Worm (Caenorhabditis elegans) whole organism, midembryonic: ENCODE data around the gene ZK836.3.

Experiments
- T22C8.4 ChIP-seq: fragments of 200-800 bp; sonication (Bioruptor generic); IDR thresholded peaks from 2 replicates; pipeline ENCODE4 v1.3.6; 2022; ENCODE audit warnings: missing genetic modification characterization, missing compliant biosample characterization
- cog-1 ChIP-seq: sonication (generic microtip); optimal IDR thresholded peaks from 2 replicates; lab custom pipeline; 2016; ENCODE audit warnings: missing genetic modification characterization, missing compliant biosample characterization
- flt-1 ChIP-seq: fragments of 200-800 bp; sonication (Bioruptor generic); IDR thresholded peaks from 2 replicates; pipeline ENCODE4 v1.3.6; 2022; ENCODE audit warnings: missing genetic modification characterization, missing compliant biosample characterization
- klf-2 ChIP-seq: fragments of 200-800 bp; sonication (Bioruptor generic); conservative IDR thresholded peaks from 2 replicates; pipeline ENCODE4 v1.3.6; 2022; ENCODE audit warnings: missing genetic modification reagents, missing genetic modification characterization, missing compliant biosample characterization
- med-1 ChIP-seq: sonication (generic microtip); optimal IDR thresholded peaks from 2 replicates; lab custom pipeline; 2017; ENCODE audit warnings: missing genetic modification characterization, mild to moderate bottlenecking, missing compliant biosample characterization, antibody characterized with exemption, missing genetic modification reagents; ENCODE audit not compliant: insufficient read depth
- ref-1 ChIP-seq: fragments of 200-800 bp; sonication (Bioruptor generic); conservative IDR thresholded peaks from 2 replicates; pipeline ENCODE4 v1.3.6; 2022; ENCODE audit warnings: missing genetic modification reagents, missing genetic modification characterization, missing compliant biosample characterization
- tab-1 ChIP-seq: fragments of 200-800 bp; sonication (Bioruptor generic); IDR thresholded peaks from 2 replicates; pipeline ENCODE4 v1.3.6; 2022; ENCODE audit warnings: missing genetic modification characterization, missing compliant biosample characterization
- ztf-23 ChIP-seq: fragments of 200-800 bp; sonication (Bioruptor generic); IDR thresholded peaks from 2 replicates; pipeline ENCODE4 v1.3.6; 2022; ENCODE audit warnings: missing genetic modification reagents, missing genetic modification characterization, missing compliant biosample characterization
- ztf-29 ChIP-seq: fragments of 200-800 bp; sonication (Bioruptor generic); IDR thresholded peaks from 2 replicates; pipeline ENCODE4 v1.3.6; 2022; ENCODE audit warnings: missing genetic modification reagents, missing genetic modification characterization, missing compliant biosample characterization

ZK836.3 gene

ce11 chrV:12188830-12189229 is 6.9 kb downstream of the ZK836.3 start:
- TF ChIP-seq ztf-23 (GFP tag; lab: Robert Waterston, UW) (no peak), tab-1 (GFP tag; lab: Robert Waterston, UW) (no peak), ztf-29 (GFP tag; lab: Robert Waterston, UW) (no peak), flt-1 (no peak), ref-1 (GFP tag; lab: Robert Waterston, UW) (no peak), med-1 (GFP tag; lab: Kevin White, UChicago) (no peak), klf-2 (no peak)

ce11 chrV:12187344-12187743 is 8.4 kb downstream of the ZK836.3 start, which contains the start of gene ZK863.8:
Gene ZK863.8, minus strand, starts transcription at chrV:12187516.
- TF ChIP-seq ztf-23 (GFP tag; lab: Robert Waterston, UW) (no peak), flt-1 (no peak), ref-1 (GFP tag; lab: Robert Waterston, UW) (no peak)

- TF ChIP-seq T22C8.4 (no peak), cog-1 (tag; lab: Kevin White, UChicago) (no peak)
Measured at ce11 chrV:12184308-12184999, 11.3 kb downstream of the ZK836.3 start, which contains the start of gene srd-4. Gene srd-4, plus strand, starts transcription at chrV:12184949.

- TF ChIP-seq flt-1, result no peak
- TF ChIP-seq T22C8.4, result no peak
- no peak for TF ChIP-seq med-1 (GFP tag; lab: Kevin White, UChicago)
- no peak for TF ChIP-seq klf-2
- no peak for TF ChIP-seq ztf-23 (GFP tag; lab: Robert Waterston, UW)
- TF ChIP-seq ref-1 (GFP tag; lab: Robert Waterston, UW), result no peak
Measured at ce11 chrV:12183854-12184253, 11.9 kb downstream of the ZK836.3 start, which contains the start of gene usip-1. Gene usip-1, minus strand, starts transcription at chrV:12184194.

- TF ChIP-seq ztf-23 (GFP tag; lab: Robert Waterston, UW) (no peak), flt-1 (no peak), klf-2 (no peak), med-1 (GFP tag; lab: Kevin White, UChicago) (no peak), ztf-29 (GFP tag; lab: Robert Waterston, UW) (no peak), ref-1 (GFP tag; lab: Robert Waterston, UW) (no peak), T22C8.4 (no peak), tab-1 (GFP tag; lab: Robert Waterston, UW) (no peak), cog-1 (tag; lab: Kevin White, UChicago) (no peak)
Measured at ce11 chrV:12181310-12181709, 14.4 kb downstream of the ZK836.3 start, which contains the start of gene elpc-3. Gene elpc-3, minus strand, starts transcription at chrV:12181410.

- TF ChIP-seq ztf-23 (GFP tag; lab: Robert Waterston, UW) (no peak), flt-1 (no peak), ref-1 (GFP tag; lab: Robert Waterston, UW) (no peak), ztf-29 (GFP tag; lab: Robert Waterston, UW) (no peak), T22C8.4 (no peak), klf-2 (no peak), tab-1 (GFP tag; lab: Robert Waterston, UW) (no peak), cog-1 (tag; lab: Kevin White, UChicago) (no peak), med-1 (GFP tag; lab: Kevin White, UChicago) (no peak)
Measured at ce11 chrV:12179338-12179737, 16.4 kb downstream of the ZK836.3 start, which contains the start of gene clec-224. Gene clec-224, minus strand, starts transcription at chrV:12179438.

- TF ChIP-seq cog-1 (tag; lab: Kevin White, UChicago), result no peak
- TF ChIP-seq flt-1, result no peak
- TF ChIP-seq ref-1 (GFP tag; lab: Robert Waterston, UW), result no peak
- TF ChIP-seq med-1 (GFP tag; lab: Kevin White, UChicago), result no peak
Measured at ce11 chrV:12170114-12170513, 25.6 kb downstream of the ZK836.3 start, which contains the start of gene ZK863.1. Gene ZK863.1, minus strand, starts transcription at chrV:12170214.

ce11 chrV:12167653-12168052 is 28.1 kb downstream of the ZK836.3 start, which contains the start of gene col-37:
Gene col-37, minus strand, starts transcription at chrV:12167753.
- TF ChIP-seq flt-1 (no peak), klf-2 (no peak), ref-1 (GFP tag; lab: Robert Waterston, UW) (no peak), ztf-23 (GFP tag; lab: Robert Waterston, UW) (no peak)

ce11 chrV:12167031-12167430 is 28.7 kb downstream of the ZK836.3 start:
- TF ChIP-seq T22C8.4 (no peak), tab-1 (GFP tag; lab: Robert Waterston, UW) (no peak), cog-1 (tag; lab: Kevin White, UChicago) (no peak), flt-1 (no peak), ztf-23 (GFP tag; lab: Robert Waterston, UW) (no peak), med-1 (GFP tag; lab: Kevin White, UChicago) (no peak), ztf-29 (GFP tag; lab: Robert Waterston, UW) (no peak), ref-1 (GFP tag; lab: Robert Waterston, UW) (no peak)

ce11 chrV:12162906-12163305 is 32.8 kb downstream of the ZK836.3 start, which contains the start of gene srj-4:
Gene srj-4, plus strand, starts transcription at chrV:12163206.
- TF ChIP-seq klf-2, result no peak
- TF ChIP-seq flt-1, result no peak
- TF ChIP-seq T22C8.4, result no peak
- TF ChIP-seq med-1 (GFP tag; lab: Kevin White, UChicago), result no peak
- no peak for TF ChIP-seq tab-1 (GFP tag; lab: Robert Waterston, UW)
- TF ChIP-seq ref-1 (GFP tag; lab: Robert Waterston, UW), result no peak
- no peak for TF ChIP-seq ztf-23 (GFP tag; lab: Robert Waterston, UW)
- TF ChIP-seq ztf-29 (GFP tag; lab: Robert Waterston, UW), result no peak
- no peak for TF ChIP-seq cog-1 (tag; lab: Kevin White, UChicago)
